Fruit fly (Drosophila melanogaster) whole organism, pupa: ENCODE data around the gene DPCoAC.

Source experiments
- CG14655 ChIP-seq: fragments of 200-800 bp; sonication (Bioruptor generic); optimal IDR thresholded peaks from 3 replicates; lab custom pipeline; 2017; ENCODE audit warnings: mild to moderate bottlenecking, missing biosample characterization, missing genetic modification reagents, missing genetic modification characterization
- EcR ChIP-seq: fragments of 200-800 bp; sonication (Bioruptor generic); optimal IDR thresholded peaks from 3 replicates; lab custom pipeline; 2019; ENCODE audit warnings: missing biosample characterization, missing genetic modification characterization, mild to moderate bottlenecking, moderate library complexity, missing genetic modification reagents
- Snoo ChIP-seq: fragments of 200-800 bp; sonication (Bioruptor generic); optimal IDR thresholded peaks from 3 replicates; lab custom pipeline; 2017; ENCODE audit warnings: missing biosample characterization, mild to moderate bottlenecking, missing genetic modification characterization, inconsistent platforms

DNA sequence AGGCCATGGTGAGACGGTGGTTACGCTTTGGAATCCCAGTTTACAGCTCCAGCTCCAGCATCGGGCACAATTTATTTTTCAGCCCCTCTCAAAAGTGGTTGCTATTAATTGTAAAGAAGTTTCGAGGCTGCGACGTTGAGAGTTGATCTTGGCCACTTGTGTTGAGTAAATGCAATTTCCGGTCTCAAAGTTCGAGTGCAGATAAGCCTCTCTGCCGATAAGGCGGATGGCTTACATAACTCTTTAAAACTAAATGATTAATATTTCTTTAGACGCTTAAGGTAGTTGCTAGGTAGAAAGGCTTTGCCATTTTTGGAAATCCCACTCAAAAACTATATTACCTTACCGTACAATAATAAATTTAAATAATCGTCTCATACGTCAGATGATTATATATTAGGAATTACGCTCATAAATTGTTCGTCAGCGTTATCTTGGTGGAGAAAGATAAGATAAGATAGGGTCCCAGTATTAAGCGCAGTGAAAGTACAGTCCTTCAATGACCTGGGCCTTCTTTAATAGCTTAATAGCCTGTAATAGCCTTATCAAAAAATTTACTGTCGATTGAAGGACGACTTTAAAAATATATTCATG lies 48.2 kb upstream of the DPCoAC start:
- TF ChIP-seq Snoo (no peak), CG14655 (GFP tag; lab: Kevin White, UChicago) (no peak), EcR (GFP tag; lab: Kevin White, UChicago) (no peak)
